Fruit fly (Drosophila melanogaster): Measurements from ENCODE around the gene CG45075.

Gene CG45075

dm6 chr2L:6090786-6091716, at the start of gene CG45075:
Gene CG45075 (plus strand): TSS chr2L:6091412.
- TF ChIP-seq CG17829 (tag; optimal IDR thresholded peaks at IDR 0.05), result peak; percentile 23
- peak; percentile 2 for TF ChIP-seq CG1603 (tag; optimal IDR thresholded peaks at IDR 0.05)
- TF ChIP-seq HLH54F (GFP tag; optimal IDR thresholded peaks at IDR 0.05), result no peak
- TF ChIP-seq dimm (GFP tag; IDR thresholded peaks at IDR 0.05), result no peak
- no peak for TF ChIP-seq CG8290 (GFP tag; optimal IDR thresholded peaks at IDR 0.05)
- TF ChIP-seq CG8290 (tag; optimal IDR thresholded peaks at IDR 0.05), result peak in 1 of 2 experiments; percentile 27
- TF ChIP-seq cas (GFP tag; IDR thresholded peaks at IDR 0.05), result no peak
- TF ChIP-seq Bteb2 (GFP tag; optimal IDR thresholded peaks at IDR 0.05), result no peak
- no peak for TF ChIP-seq CG15073 (GFP tag; optimal IDR thresholded peaks at IDR 0.05)
- TF ChIP-seq CG18619 (GFP tag; optimal IDR thresholded peaks at IDR 0.05), result no peak
- TF ChIP-seq Opbp (GFP tag; IDR thresholded peaks at IDR 0.05; ENCODE audit: partially characterized antibody), result peak; percentile 18; the same call in 1 of the 3 replicates
- no peak for TF ChIP-seq tin (GFP tag; optimal IDR thresholded peaks at IDR 0.05)
- TF ChIP-seq Poxn (GFP tag; IDR thresholded peaks at IDR 0.05), result no peak
- TF ChIP-seq lab (GFP tag; optimal IDR thresholded peaks at IDR 0.05), result no peak
- TF ChIP-seq Atf6 (GFP tag; IDR thresholded peaks at IDR 0.05), result no peak
- TF ChIP-seq dan (GFP tag; IDR thresholded peaks at IDR 0.05), result no peak
- TF ChIP-seq prd (optimal IDR thresholded peaks at IDR 0.05), result no peak
- no peak for TF ChIP-seq prd (GFP tag; IDR thresholded peaks at IDR 0.05)
- TF ChIP-seq tx (GFP tag; optimal IDR thresholded peaks at IDR 0.05), result no peak
- TF ChIP-seq dmrt99B (tag; optimal IDR thresholded peaks at IDR 0.05), result peak; percentile 10
- peak; percentile 32 for TF ChIP-seq stwl (tag; optimal IDR thresholded peaks at IDR 0.05)
- no peak for TF ChIP-seq CG3838 (GFP tag; optimal IDR thresholded peaks at IDR 0.05)
- no peak for TF ChIP-seq unc-4 (GFP tag; IDR thresholded peaks at IDR 0.05; ENCODE audit: partially characterized antibody)
- no peak for TF ChIP-seq CG10462 (GFP tag; optimal IDR thresholded peaks at IDR 0.05)
- TF ChIP-seq dmrt11E (tag; optimal IDR thresholded peaks at IDR 0.05), result no peak
- no peak for TF ChIP-seq gsb (GFP tag; IDR thresholded peaks at IDR 0.05)
- no peak for TF ChIP-seq odd (GFP tag; optimal IDR thresholded peaks at IDR 0.05)
- TF ChIP-seq vvl (GFP tag; IDR thresholded peaks at IDR 0.05), result peak; percentile 64; the same call in 1 of the 2 replicates
- peak; percentile 10 for TF ChIP-seq CG10267 (tag; optimal IDR thresholded peaks at IDR 0.05)
- peak; percentile 1 for TF ChIP-seq abd-A (tag; optimal IDR thresholded peaks at IDR 0.05)
- TF ChIP-seq chm (GFP tag; IDR thresholded peaks at IDR 0.05), result peak; percentile 87; the same call in 1 of the 2 replicates
- TF ChIP-seq CG31388 (GFP tag; optimal IDR thresholded peaks at IDR 0.05), result no peak
- peak in 1 of 2 experiments; percentile 37 for TF ChIP-seq Pdp1 (GFP tag; optimal IDR thresholded peaks at IDR 0.05)
- peak; percentile 79 for TF ChIP-seq Jarid2 (GFP tag; optimal IDR thresholded peaks at IDR 0.05)
- TF ChIP-seq Xrp1 (GFP tag; IDR thresholded peaks at IDR 0.05), result no peak
- no peak for TF ChIP-seq CG15514 (GFP tag; optimal IDR thresholded peaks at IDR 0.05)
- no peak for TF ChIP-seq Nf-YC (tag; optimal IDR thresholded peaks at IDR 0.05)
- no peak for TF ChIP-seq usp (GFP tag; optimal IDR thresholded peaks at IDR 0.05)
- TF ChIP-seq Elba2 (GFP tag; optimal IDR thresholded peaks at IDR 0.05), result no peak
- TF ChIP-seq CG4730 (GFP tag; IDR thresholded peaks at IDR 0.05), result no peak
- TF ChIP-seq CG18011 (GFP tag; optimal IDR thresholded peaks at IDR 0.05), result no peak
- TF ChIP-seq sima (GFP tag; optimal IDR thresholded peaks at IDR 0.05), result no peak
- TF ChIP-seq Ssrp (tag; optimal IDR thresholded peaks at IDR 0.05), result no peak
- TF ChIP-seq chinmo (GFP tag; IDR thresholded peaks at IDR 0.05; ENCODE audit: partially characterized antibody), result no peak
- TF ChIP-seq CG11085 (GFP tag; IDR thresholded peaks at IDR 0.05), result no peak
- no peak for TF ChIP-seq da (GFP tag; optimal IDR thresholded peaks at IDR 0.05)
- TF ChIP-seq psq (GFP tag; optimal IDR thresholded peaks at IDR 0.05), result no peak
- peak; percentile 74 for TF ChIP-seq HLHmδ (GFP tag; optimal IDR thresholded peaks at IDR 0.05)
- TF ChIP-seq CG5180 (GFP tag; optimal IDR thresholded peaks at IDR 0.05), result peak; percentile 94

Data from whole organism, embryonic.